Worm (Caenorhabditis elegans) whole organism, L3 larva: ENCODE data around the gene K02D10.3.

Experiments
- R02D3.7 ChIP-seq: fragments of 150-350 bp; optimal IDR thresholded peaks from 2 replicates; lab custom pipeline; 2014; ENCODE audit warnings: missing biosample characterization, missing genetic modification characterization
- aly-2 ChIP-seq: fragments of 150-350 bp; optimal IDR thresholded peaks from 2 replicates; lab custom pipeline; 2014; ENCODE audit warnings: missing biosample characterization, missing genetic modification characterization
- ama-1 ChIP-seq: fragments of 150-350 bp; optimal IDR thresholded peaks from 2 replicates; lab custom pipeline; 2018
- ceh-16 ChIP-seq: sonication (generic microtip); optimal IDR thresholded peaks from 2 replicates; lab custom pipeline; 2017; ENCODE audit warnings: missing biosample characterization, missing genetic modification characterization
- ceh-28 ChIP-seq: fragments of 150-350 bp; optimal IDR thresholded peaks from 2 replicates; lab custom pipeline; 2014; ENCODE audit warnings: missing biosample characterization, missing genetic modification reagents, missing genetic modification characterization
- ceh-82 ChIP-seq: fragments of 150-350 bp; optimal IDR thresholded peaks from 2 replicates; lab custom pipeline; 2014; ENCODE audit warnings: missing biosample characterization, missing genetic modification characterization
- ceh-9 ChIP-seq: sonication (generic microtip); optimal IDR thresholded peaks from 2 replicates; lab custom pipeline; 2018; ENCODE audit warnings: missing biosample characterization, missing genetic modification characterization
- egl-27 ChIP-seq: sonication (generic microtip); optimal IDR thresholded peaks from 4 replicates; lab custom pipeline; 2017; ENCODE audit warnings: missing biosample characterization, missing genetic modification reagents, missing genetic modification characterization
- egl-5 ChIP-seq: fragments of 150-350 bp; optimal IDR thresholded peaks from 2 replicates; lab custom pipeline; 2017; ENCODE audit warnings: missing biosample characterization, missing genetic modification reagents, missing genetic modification characterization, inconsistent platforms
- elt-1 ChIP-seq: fragments of 150-350 bp; optimal IDR thresholded peaks from 2 replicates; lab custom pipeline; 2014; ENCODE audit warnings: missing biosample characterization, missing genetic modification characterization
- elt-2 ChIP-seq: sonication (generic microtip); optimal IDR thresholded peaks from 2 replicates; lab custom pipeline; 2016; ENCODE audit warnings: missing genetic modification reagents, mild to moderate bottlenecking, missing genetic modification characterization, missing compliant biosample characterization
- eor-1 ChIP-seq, 2 experiments: fragments of 150-350 bp; optimal IDR thresholded peaks; 2 replicates each; lab custom pipeline; 2014 to 2018; ENCODE audit warnings: missing biosample characterization in 2 of 2, missing genetic modification characterization in 2 of 2
- fkh-10 ChIP-seq: sonication (generic microtip); optimal IDR thresholded peaks from 2 replicates; lab custom pipeline; 2017; ENCODE audit warnings: missing biosample characterization, missing genetic modification reagents, missing genetic modification characterization
- fos-1 ChIP-seq: fragments of 150-350 bp; optimal IDR thresholded peaks from 2 replicates; lab custom pipeline; 2014; ENCODE audit warnings: missing biosample characterization, missing genetic modification characterization
- hmg-11 ChIP-seq: sonication (generic microtip); optimal IDR thresholded peaks from 2 replicates; lab custom pipeline; 2016; ENCODE audit warnings: missing genetic modification characterization, missing compliant biosample characterization
- lin-15B ChIP-seq: fragments of 150-350 bp; optimal IDR thresholded peaks from 2 replicates; lab custom pipeline; 2014; ENCODE audit warnings: missing biosample characterization, missing genetic modification characterization
- lin-39 ChIP-seq: fragments of 150-350 bp; optimal IDR thresholded peaks from 2 replicates; lab custom pipeline; 2018; ENCODE audit warnings: missing biosample characterization, missing genetic modification reagents, missing genetic modification characterization
- lsy-12 ChIP-seq: sonication (generic microtip); optimal IDR thresholded peaks from 2 replicates; lab custom pipeline; 2016; ENCODE audit warnings: mild to moderate bottlenecking, missing genetic modification characterization, missing compliant biosample characterization
- mml-1 ChIP-seq: fragments of 150-350 bp; sonication (generic microtip); optimal IDR thresholded peaks from 3 replicates; lab custom pipeline; 2014; ENCODE audit warnings: missing biosample characterization, missing genetic modification characterization
- nfya-1 ChIP-seq: sonication (generic microtip); optimal IDR thresholded peaks from 2 replicates; lab custom pipeline; 2017; ENCODE audit warnings: missing genetic modification characterization, mild to moderate bottlenecking, missing compliant biosample characterization, antibody characterized with exemption, moderate library complexity; ENCODE audit not compliant: insufficient read depth
- nhr-23 ChIP-seq: fragments of 150-350 bp; optimal IDR thresholded peaks from 2 replicates; lab custom pipeline; 2014; ENCODE audit warnings: missing biosample characterization, missing genetic modification reagents, missing genetic modification characterization
- nhr-25 ChIP-seq: sonication (generic microtip); optimal IDR thresholded peaks from 2 replicates; lab custom pipeline; 2017; ENCODE audit warnings: missing biosample characterization, missing genetic modification characterization
- nhr-28 ChIP-seq: fragments of 150-350 bp; optimal IDR thresholded peaks from 2 replicates; lab custom pipeline; 2014; ENCODE audit warnings: missing biosample characterization, missing genetic modification characterization
- nhr-43 ChIP-seq: sonication (generic microtip); optimal IDR thresholded peaks from 2 replicates; lab custom pipeline; 2016; ENCODE audit warnings: mild to moderate bottlenecking, missing genetic modification characterization, missing compliant biosample characterization; ENCODE audit not compliant: poor library complexity, severe bottlenecking
- nhr-67 ChIP-seq: fragments of 150-350 bp; optimal IDR thresholded peaks from 2 replicates; lab custom pipeline; 2014; ENCODE audit warnings: missing biosample characterization, missing genetic modification characterization
- nhr-76 ChIP-seq: fragments of 150-350 bp; sonication (generic microtip); optimal IDR thresholded peaks from 5 replicates; lab custom pipeline; 2014; ENCODE audit warnings: missing biosample characterization, missing genetic modification characterization
- nhr-77 ChIP-seq: fragments of 150-350 bp; optimal IDR thresholded peaks from 2 replicates; lab custom pipeline; 2014; ENCODE audit warnings: missing biosample characterization, missing genetic modification characterization
- pha-4 ChIP-seq: fragments of 150-350 bp; optimal IDR thresholded peaks from 2 replicates; lab custom pipeline; 2014; ENCODE audit warnings: missing biosample characterization, missing genetic modification reagents, missing genetic modification characterization
- pqm-1 ChIP-seq: fragments of 150-350 bp; optimal IDR thresholded peaks from 2 replicates; lab custom pipeline; 2017; ENCODE audit warnings: missing biosample characterization, missing genetic modification characterization, inconsistent platforms
- sea-2 ChIP-seq: fragments of 150-350 bp; sonication (generic microtip); optimal IDR thresholded peaks from 4 replicates; lab custom pipeline; 2014; ENCODE audit warnings: missing biosample characterization, missing genetic modification reagents, missing genetic modification characterization
- skn-1 ChIP-seq: fragments of 150-350 bp; optimal IDR thresholded peaks from 2 replicates; lab custom pipeline; 2014; ENCODE audit warnings: missing biosample characterization, missing genetic modification characterization
- tbx-2 ChIP-seq: sonication (generic microtip); optimal IDR thresholded peaks from 2 replicates; lab custom pipeline; 2016; ENCODE audit warnings: mild to moderate bottlenecking, missing genetic modification characterization, missing compliant biosample characterization
- unc-39 ChIP-seq: sonication (generic microtip); optimal IDR thresholded peaks from 4 replicates; lab custom pipeline; 2017; ENCODE audit warnings: missing biosample characterization, missing genetic modification characterization
- unc-62 ChIP-seq: fragments of 150-350 bp; sonication (generic microtip); optimal IDR thresholded peaks from 4 replicates; lab custom pipeline; 2014; ENCODE audit warnings: missing biosample characterization, missing genetic modification reagents, missing genetic modification characterization
- ztf-4 ChIP-seq: fragments of 150-350 bp; optimal IDR thresholded peaks from 2 replicates; lab custom pipeline; 2014; ENCODE audit warnings: missing biosample characterization, missing genetic modification characterization

K02D10.3 gene

ce11 chrIII:8771851-8772250 lies at the start of gene K02D10.3:
K02D10.3 (minus strand) TSS chrIII:8771951.
- TF ChIP-seq ceh-16 (no peak), pqm-1 (no peak), ceh-82 (no peak), mml-1 (tag; lab: Kevin White, UChicago) (no peak), ztf-4 (tag; lab: Kevin White, UChicago) (no peak), ama-1 (no peak), aly-2 (tag; lab: Kevin White, UChicago) (no peak), hmg-11 (tag; lab: Kevin White, UChicago) (no peak), nhr-28 (tag; lab: Kevin White, UChicago) (no peak), unc-62 (GFP tag; lab: Kevin White, UChicago) (no peak), sea-2 (no peak)

- TF ChIP-seq ztf-4 (tag; lab: Kevin White, UChicago) (no peak), ama-1 (no peak), ceh-16 (no peak), tbx-2 (tag; lab: Kevin White, UChicago) (no peak), fos-1 (tag; lab: Kevin White, UChicago) (no peak), nhr-23 (tag; lab: Kevin White, UChicago) (no peak), egl-27 (tag; lab: Kevin White, UChicago) (no peak), elt-2 (no peak), lin-39 (tag; lab: Kevin White, UChicago) (no peak), elt-1 (no peak)
Observed at ce11 chrIII:8818599-8818998, 46.8 kb upstream of the K02D10.3 start, which contains the start of gene pat-2. pat-2 (plus strand) TSS chrIII:8818899.

- TF ChIP-seq hmg-11 (tag; lab: Kevin White, UChicago) (no peak), egl-5 (peak; percentile 41), lin-39 (tag; lab: Kevin White, UChicago) (peak; percentile 29)
Observed at ce11 chrIII:8815699-8816098, 43.9 kb upstream of the K02D10.3 start.

- TF ChIP-seq fkh-10 (GFP tag; lab: Kevin White, UChicago) (peak; percentile 22), ceh-82 (no peak)
Observed at ce11 chrIII:8811111-8811510, 39.4 kb upstream of the K02D10.3 start.

ce11 chrIII:8809245-8809971 lies 37.7 kb upstream of the K02D10.3 start, which contains the start of gene prx-19:
prx-19 (minus strand) TSS chrIII:8809295.
- peak; percentile 0 for TF ChIP-seq nhr-43 (tag; lab: Kevin White, UChicago)
- TF ChIP-seq pha-4 (tag; lab: Kevin White, UChicago): peak; percentile 63
- peak; percentile 63 for TF ChIP-seq lin-15B (tag; lab: Kevin White, UChicago)
- TF ChIP-seq nhr-76: no peak
- TF ChIP-seq unc-62 (GFP tag; lab: Kevin White, UChicago): no peak
- peak; percentile 72 for TF ChIP-seq nfya-1 (tag; lab: Kevin White, UChicago)
- peak; percentile 76 for TF ChIP-seq nhr-25 (tag; lab: Kevin White, UChicago)
- peak; percentile 32 for TF ChIP-seq egl-5
- peak; percentile 56 for TF ChIP-seq lin-39 (tag; lab: Kevin White, UChicago)
- TF ChIP-seq ceh-28 (tag; lab: Kevin White, UChicago): peak; percentile 23
- TF ChIP-seq elt-2: peak; percentile 61
- TF ChIP-seq unc-39 (tag; lab: Kevin White, UChicago): no peak
- TF ChIP-seq nhr-77: no peak
- no peak for TF ChIP-seq ama-1
- peak; percentile 57 for TF ChIP-seq skn-1 (tag; lab: Kevin White, UChicago)
- no peak for TF ChIP-seq ceh-9 (tag; lab: Kevin White, UChicago)
- peak; percentile 53 for TF ChIP-seq nhr-23 (tag; lab: Kevin White, UChicago)
- TF ChIP-seq, all 47 proteins: peak for 11

ce11 chrIII:8807246-8807645 lies 35.5 kb upstream of the K02D10.3 start, which contains the start of gene F54F2.7:
F54F2.7 (minus strand) TSS chrIII:8807346.
- TF ChIP-seq lsy-12 (tag; lab: Kevin White, UChicago) (no peak), R02D3.7 (tag; lab: Kevin White, UChicago) (no peak), pha-4 (tag; lab: Kevin White, UChicago) (no peak), egl-5 (no peak), eor-1 (tag; optimal IDR thresholded peaks at IDR 0.05; lab: Kevin White, UChicago) (no peak), nhr-67 (tag; lab: Kevin White, UChicago) (no peak)
